Fruit fly (Drosophila melanogaster): ENCODE measurements around the gene Caf1-180.

The Caf1-180 gene

DNA sequence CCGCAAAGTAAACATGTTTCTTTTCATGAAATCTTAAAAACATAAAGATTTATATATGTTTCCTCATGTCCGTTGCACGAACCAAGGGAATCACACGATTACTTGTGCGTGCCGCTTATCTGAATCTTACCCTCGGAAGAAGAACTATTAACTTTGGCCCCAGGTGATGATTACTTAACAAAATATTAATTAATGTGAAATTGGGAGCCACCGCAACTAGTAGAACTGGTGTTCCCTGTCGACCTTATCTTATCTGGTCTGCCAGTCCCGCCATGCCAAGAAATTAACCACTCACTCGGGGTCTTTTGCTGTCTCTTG lies 13.0 kb downstream of the Caf1-180 start:
- no peak for TF ChIP-seq CG8478 (optimal IDR thresholded peaks at IDR 0.05)
- TF ChIP-seq CTCF (optimal IDR thresholded peaks at IDR 0.05) = no peak

- TF ChIP-seq CG8478 (optimal IDR thresholded peaks at IDR 0.05) (no peak), CTCF (optimal IDR thresholded peaks at IDR 0.05) (no peak)
Observed at dm6 chrX:8592437-8593158, 13.5 kb downstream of the Caf1-180 start.

dm6 chrX:8591685-8592127 lies 14.4 kb downstream of the Caf1-180 start, which contains the start of the genes CG12659 and Crag:
CG12659 (minus strand) TSS chrX:8591729.
Crag (plus strand) TSS chrX:8592031.
- TF ChIP-seq CG8478 (optimal IDR thresholded peaks at IDR 0.05) (no peak), CTCF (optimal IDR thresholded peaks at IDR 0.05) (no peak)

- TF ChIP-seq CG8478 (optimal IDR thresholded peaks at IDR 0.05) = no peak
- peak; percentile 22 to 26 for TF ChIP-seq CTCF (optimal IDR thresholded peaks at IDR 0.05)
Observed at dm6 chrX:8588607-8589171, 17.4 kb downstream of the Caf1-180 start, which contains the start of gene CG12081. CG12081 (plus strand) TSS chrX:8588811.

dm6 chrX:8583159-8583558 lies 22.9 kb downstream of the Caf1-180 start:
- TF ChIP-seq CTCF (optimal IDR thresholded peaks at IDR 0.05) (no peak), CG8478 (optimal IDR thresholded peaks at IDR 0.05) (no peak)

dm6 chrX:8580794-8581193 lies 25.3 kb downstream of the Caf1-180 start:
- TF ChIP-seq CG8478 (optimal IDR thresholded peaks at IDR 0.05) (no peak), CTCF (optimal IDR thresholded peaks at IDR 0.05) (no peak)

DNA sequence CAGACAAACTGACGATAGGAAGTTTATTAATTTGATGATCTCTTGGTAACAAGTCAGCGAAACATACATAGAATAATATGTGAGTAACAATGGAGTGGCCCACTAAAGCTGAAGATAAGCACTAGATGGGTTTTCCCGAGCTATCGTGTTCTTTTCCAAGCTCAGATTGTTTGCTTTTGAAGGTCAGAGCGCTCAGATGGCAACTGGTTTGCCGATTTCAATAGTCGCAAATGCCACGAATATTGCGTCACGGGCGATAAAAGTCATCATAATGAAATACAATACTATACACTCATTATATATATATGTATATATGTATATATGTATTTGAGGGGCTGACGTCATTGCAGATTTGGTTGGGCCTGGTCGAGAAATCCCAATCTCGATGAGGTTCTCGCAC lies 26.2 kb downstream of the Caf1-180 start:
- TF ChIP-seq CG8478 (optimal IDR thresholded peaks at IDR 0.05) (no peak), CTCF (optimal IDR thresholded peaks at IDR 0.05) (no peak)

DNA sequence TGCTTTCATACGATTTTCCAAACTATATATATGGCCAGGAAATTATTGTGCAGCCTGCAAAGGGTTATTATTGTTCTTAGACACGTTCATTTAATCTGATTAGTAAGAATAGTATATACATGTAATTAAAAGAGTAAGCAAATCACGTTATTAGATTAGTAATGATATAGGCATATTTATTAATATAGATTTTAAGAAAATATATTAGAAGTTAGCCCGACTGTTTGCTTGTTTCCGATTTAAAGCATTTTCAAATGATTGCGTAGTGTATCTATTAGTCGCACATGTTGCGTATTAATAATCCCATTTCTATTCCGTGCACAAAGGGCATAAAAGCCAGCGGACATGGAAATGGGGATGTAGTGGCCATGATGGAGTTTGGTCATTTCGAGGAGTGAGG lies 27.0 kb downstream of the Caf1-180 start:
- TF ChIP-seq CG8478 (optimal IDR thresholded peaks at IDR 0.05) = no peak
- TF ChIP-seq CTCF (optimal IDR thresholded peaks at IDR 0.05) = no peak

dm6 chrX:8576675-8577074 lies 29.4 kb downstream of the Caf1-180 start:
- TF ChIP-seq CTCF (optimal IDR thresholded peaks at IDR 0.05) = no peak
- no peak for TF ChIP-seq CG8478 (optimal IDR thresholded peaks at IDR 0.05)

DNA sequence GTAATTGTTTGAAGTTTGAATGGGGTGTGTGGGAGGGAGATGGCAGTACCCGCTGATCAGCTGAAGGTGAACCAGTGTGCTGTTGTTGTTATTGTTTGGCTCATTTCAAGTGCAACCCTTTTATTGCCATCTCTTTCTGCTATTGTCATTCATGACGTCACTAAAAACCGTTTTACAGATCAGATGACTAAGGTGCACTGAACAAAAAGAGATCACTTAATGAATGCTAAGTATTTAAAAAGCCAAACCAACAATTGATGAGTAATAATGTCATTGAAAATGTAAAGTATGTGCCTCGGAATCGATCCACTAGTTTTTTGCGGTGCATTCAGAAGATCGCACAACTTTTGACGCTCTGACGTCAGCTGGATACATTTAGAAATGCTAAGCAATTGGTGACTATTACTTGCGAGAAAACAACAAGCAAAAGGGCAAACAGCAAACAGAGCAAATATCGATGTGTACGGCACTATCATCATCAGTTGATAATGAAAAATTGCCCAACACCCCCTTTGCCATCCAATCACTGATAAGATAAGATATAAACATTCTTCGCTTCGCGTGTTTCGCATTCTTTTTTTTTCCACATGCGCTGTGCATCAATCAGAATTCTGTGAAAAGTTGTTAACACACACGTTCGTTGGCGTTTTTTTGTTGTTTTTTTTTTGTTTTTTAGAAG lies 31.3 kb downstream of the Caf1-180 start:
- TF ChIP-seq CTCF (optimal IDR thresholded peaks at IDR 0.05) (no peak), CG8478 (optimal IDR thresholded peaks at IDR 0.05) (no peak)

DNA sequence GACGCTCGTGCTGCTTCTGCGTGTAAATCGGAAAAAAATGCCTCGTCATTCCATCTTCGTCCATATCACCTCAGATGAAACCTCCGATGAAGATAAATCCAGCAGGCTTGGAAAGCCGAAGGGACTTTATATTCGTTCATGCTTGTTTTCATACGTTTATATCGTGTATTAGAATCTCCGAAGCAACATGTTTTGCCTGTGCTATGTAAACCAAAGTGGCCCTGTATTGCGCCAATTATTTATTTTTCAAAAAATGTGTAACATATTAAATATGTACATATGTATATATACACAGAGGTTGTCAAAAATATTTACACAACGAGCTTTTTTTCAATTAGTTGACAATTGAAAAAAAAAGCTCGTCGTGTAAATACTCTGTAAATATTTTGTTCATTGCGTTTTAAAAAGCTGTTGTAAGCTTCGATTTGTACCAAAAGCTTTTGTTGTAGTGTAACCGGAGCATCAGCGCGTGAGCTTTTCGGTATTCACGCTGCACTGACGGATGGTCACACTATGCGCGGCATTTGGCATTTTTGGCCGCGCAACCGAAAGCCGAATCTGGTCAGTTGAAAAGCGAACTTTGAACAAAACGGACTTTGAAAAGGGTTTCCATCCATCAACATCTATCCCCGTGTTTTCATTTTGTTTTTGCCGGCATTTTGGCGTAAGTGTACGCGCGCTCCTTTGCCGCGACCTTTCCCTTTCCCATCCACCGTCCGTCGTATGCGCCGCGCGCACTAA lies 32.2 kb downstream of the Caf1-180 start, which contains the start of gene CG12065:
Gene CG12065, plus strand, starts transcription at position 563 of the 741 bp plus-strand sequence.
- TF ChIP-seq CTCF (optimal IDR thresholded peaks at IDR 0.05) (peak in 1 of 2 experiments; percentile 8), CG8478 (optimal IDR thresholded peaks at IDR 0.05) (no peak)

DNA sequence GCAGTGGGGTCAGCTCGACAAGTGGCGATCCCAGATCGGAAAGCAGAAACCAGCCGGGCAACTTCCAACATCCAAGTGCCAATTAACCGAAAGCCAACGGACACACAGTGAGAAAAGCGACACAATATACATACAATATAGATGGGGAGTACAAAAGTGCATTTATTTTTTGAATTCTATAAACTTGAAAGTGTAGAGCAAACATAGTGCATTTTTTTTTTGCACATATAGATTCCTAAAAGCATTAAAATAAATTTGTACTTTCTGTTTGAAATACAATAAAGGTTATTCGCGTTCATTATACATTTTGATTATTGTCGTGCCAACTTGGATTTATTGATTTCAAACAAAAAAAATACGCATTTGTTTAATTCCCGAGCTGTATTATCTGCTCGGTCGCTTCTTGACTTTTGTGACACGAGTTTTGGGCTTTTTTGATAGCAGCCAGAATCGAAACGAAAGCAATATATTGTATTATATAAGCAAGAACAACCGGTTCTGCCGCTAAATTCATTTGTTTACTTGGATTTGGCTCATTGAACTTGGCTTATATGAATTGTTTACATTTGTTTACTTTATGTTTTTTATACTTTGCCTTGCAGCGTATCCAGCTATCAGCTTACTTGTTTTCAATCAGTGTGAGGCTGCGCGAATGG lies 33.0 kb downstream of the Caf1-180 start, which contains the start of gene spirit:
Gene spirit, minus strand, starts transcription at position 655 of the 656 bp plus-strand sequence.
- TF ChIP-seq CTCF (optimal IDR thresholded peaks at IDR 0.05) (no peak), CG8478 (optimal IDR thresholded peaks at IDR 0.05) (no peak)

- TF ChIP-seq CG8478 (optimal IDR thresholded peaks at IDR 0.05) = no peak
- no peak for TF ChIP-seq CTCF (optimal IDR thresholded peaks at IDR 0.05)
Observed at dm6 chrX:8571936-8572335, 34.2 kb downstream of the Caf1-180 start.

dm6 chrX:8570848-8571247 lies 35.3 kb downstream of the Caf1-180 start, which contains the start of gene CG12111:
CG12111 (minus strand) TSS chrX:8570948.
- no peak for TF ChIP-seq CG8478 (optimal IDR thresholded peaks at IDR 0.05)
- no peak for TF ChIP-seq CTCF (optimal IDR thresholded peaks at IDR 0.05)

Measured in S2 (cell line).